Fruit fly (Drosophila melanogaster) whole organism, embryonic: ENCODE data around the gene CG42571.

Experiments used
- Atf-2 ChIP-seq: fragments of 200-800 bp; sonication (Bioruptor generic); optimal IDR thresholded peaks from 2 replicates; lab custom pipeline; 2016; ENCODE audit warnings: missing biosample characterization, missing genetic modification characterization
- B-H2 ChIP-seq: fragments of 200-800 bp; sonication (Bioruptor generic); optimal IDR thresholded peaks from 2 replicates; lab custom pipeline; 2018; ENCODE audit warnings: missing biosample characterization, mild to moderate bottlenecking, missing genetic modification characterization
- Blimp-1 ChIP-seq: fragments of 200-800 bp; sonication (Bioruptor generic); optimal IDR thresholded peaks from 3 replicates; lab custom pipeline; 2018; ENCODE audit warnings: missing biosample characterization, missing genetic modification characterization, mild to moderate bottlenecking, moderate library complexity, missing genetic modification reagents
- CG10654 ChIP-seq: fragments of 200-800 bp; sonication (Bioruptor generic); optimal IDR thresholded peaks from 2 replicates; lab custom pipeline; 2016; ENCODE audit warnings: missing biosample characterization, missing genetic modification characterization
- CG12104 ChIP-seq: fragments of 200-800 bp; sonication (Bioruptor generic); optimal IDR thresholded peaks from 3 replicates; lab custom pipeline; 2016; ENCODE audit warnings: missing biosample characterization, missing genetic modification characterization
- CG12744 ChIP-seq: fragments of 200-800 bp; sonication (Bioruptor generic); optimal IDR thresholded peaks from 2 replicates; lab custom pipeline; 2016; ENCODE audit warnings: missing biosample characterization, missing genetic modification characterization
- CG13424 ChIP-seq: fragments of 200-800 bp; sonication (Bioruptor generic); optimal IDR thresholded peaks from 2 replicates; lab custom pipeline; 2019; ENCODE audit warnings: missing biosample characterization, mild to moderate bottlenecking, missing genetic modification characterization, moderate library complexity
- CG15601 ChIP-seq: fragments of 200-800 bp; sonication (Bioruptor generic); optimal IDR thresholded peaks from 3 replicates; lab custom pipeline; 2019; ENCODE audit warnings: missing biosample characterization, mild to moderate bottlenecking, missing genetic modification characterization, moderate library complexity
- CG15696 ChIP-seq: fragments of 200-800 bp; sonication (Bioruptor generic); optimal IDR thresholded peaks from 2 replicates; lab custom pipeline; 2019; ENCODE audit warnings: missing biosample characterization, mild to moderate bottlenecking, missing genetic modification characterization, moderate library complexity
- CG17359 ChIP-seq: fragments of 200-800 bp; sonication (Bioruptor generic); optimal IDR thresholded peaks from 3 replicates; lab custom pipeline; 2018; ENCODE audit warnings: missing biosample characterization, mild to moderate bottlenecking, missing genetic modification characterization, moderate library complexity
- CG17385 ChIP-seq: fragments of 200-800 bp; sonication (Bioruptor generic); optimal IDR thresholded peaks from 3 replicates; lab custom pipeline; 2018; ENCODE audit warnings: missing biosample characterization, mild to moderate bottlenecking, missing genetic modification characterization
- CG18619 ChIP-seq: fragments of 200-800 bp; sonication (Bioruptor generic); optimal IDR thresholded peaks from 3 replicates; lab custom pipeline; 2017; ENCODE audit warnings: missing biosample characterization, mild to moderate bottlenecking, missing genetic modification characterization
- CG4360 ChIP-seq: fragments of 200-800 bp; sonication (Bioruptor generic); IDR thresholded peaks from 2 replicates; pipeline ENCODE4 v1.3.6; 2022; ENCODE audit warnings: missing biosample characterization, missing genetic modification characterization
- CG7357 ChIP-seq: fragments of 200-800 bp; sonication (Bioruptor generic); IDR thresholded peaks from 3 replicates; pipeline ENCODE4 v1.3.6; 2022; ENCODE audit warnings: missing biosample characterization, missing genetic modification characterization
- CG7786 ChIP-seq: fragments of 200-800 bp; sonication (Bioruptor generic); optimal IDR thresholded peaks from 2 replicates; lab custom pipeline; 2016; ENCODE audit warnings: missing biosample characterization, missing genetic modification characterization
- CG7839 ChIP-seq: fragments of 200-800 bp; sonication (Bioruptor generic); optimal IDR thresholded peaks from 3 replicates; lab custom pipeline; 2018; ENCODE audit warnings: missing biosample characterization, mild to moderate bottlenecking, missing genetic modification characterization, moderate library complexity
- CG8924 ChIP-seq: fragments of 200-800 bp; optimal IDR thresholded peaks from 3 replicates; lab custom pipeline; 2019; ENCODE audit warnings: missing biosample characterization, mild to moderate bottlenecking, missing genetic modification characterization, moderate library complexity
- CG9609 ChIP-seq: fragments of 200-800 bp; sonication (Bioruptor generic); optimal IDR thresholded peaks from 3 replicates; lab custom pipeline; 2016; ENCODE audit warnings: missing biosample characterization, missing genetic modification characterization
- CoRest ChIP-seq: fragments of 200-800 bp; sonication (Bioruptor generic); optimal IDR thresholded peaks from 3 replicates; lab custom pipeline; 2018; ENCODE audit warnings: missing biosample characterization, mild to moderate bottlenecking, missing genetic modification characterization, moderate library complexity
- D19A ChIP-seq: fragments of 200-800 bp; optimal IDR thresholded peaks from 3 replicates; lab custom pipeline; 2019; ENCODE audit warnings: missing biosample characterization, mild to moderate bottlenecking, missing genetic modification characterization, moderate library complexity
- Dp ChIP-seq: fragments of 200-800 bp; sonication (Bioruptor generic); optimal IDR thresholded peaks from 2 replicates; lab custom pipeline; 2018; ENCODE audit warnings: missing biosample characterization, mild to moderate bottlenecking, missing genetic modification characterization, moderate library complexity
- Hr51 ChIP-seq, 2 experiments: fragments of 200-800 bp; sonication (Bioruptor generic); optimal IDR thresholded peaks; 2 replicates in 1 of 2; 3 replicates in 1 of 2; lab custom pipeline; 2016 to 2018; ENCODE audit warnings: missing biosample characterization in 2 of 2, missing genetic modification characterization in 2 of 2, mild to moderate bottlenecking in 1 of 2, moderate library complexity in 1 of 2
- Med ChIP-seq: fragments of 200-800 bp; sonication (Bioruptor generic); peaks from one replicate; lab custom pipeline; 2016; ENCODE audit warnings: missing biosample characterization, missing genetic modification characterization, mild to moderate bottlenecking, inconsistent platforms, moderate library complexity
- Oli ChIP-seq: fragments of 200-800 bp; sonication (Bioruptor generic); optimal IDR thresholded peaks from 2 replicates; lab custom pipeline; 2018; ENCODE audit warnings: missing biosample characterization, mild to moderate bottlenecking, missing genetic modification characterization, moderate library complexity
- Pdp1 ChIP-seq, 2 experiments: fragments of 200-800 bp; sonication (Bioruptor generic); optimal IDR thresholded peaks; 3 replicates each; lab custom pipeline; 2016; ENCODE audit warnings: missing biosample characterization in 2 of 2, missing genetic modification characterization in 2 of 2, mild to moderate bottlenecking in 1 of 2, moderate library complexity in 1 of 2
- Xbp1 ChIP-seq: fragments of 200-800 bp; sonication (Bioruptor generic); optimal IDR thresholded peaks from 3 replicates; lab custom pipeline; 2016; ENCODE audit warnings: missing biosample characterization, mild to moderate bottlenecking, missing genetic modification characterization
- al ChIP-seq: fragments of 200-800 bp; sonication (Bioruptor generic); IDR thresholded peaks from 2 replicates; pipeline ENCODE4 v1.3.6; 2022; ENCODE audit warnings: missing biosample characterization, missing genetic modification characterization
- az2 ChIP-seq: fragments of 200-800 bp; sonication (Bioruptor generic); optimal IDR thresholded peaks from 3 replicates; lab custom pipeline; 2016; ENCODE audit warnings: missing biosample characterization, missing genetic modification characterization
- bab2 ChIP-seq: fragments of 200-800 bp; sonication (Bioruptor generic); optimal IDR thresholded peaks from 2 replicates; lab custom pipeline; 2016; ENCODE audit warnings: missing biosample characterization, missing genetic modification characterization
- dati ChIP-seq: fragments of 200-800 bp; sonication (Bioruptor generic); IDR thresholded peaks from 2 replicates; pipeline ENCODE4 v1.3.6; 2022; ENCODE audit warnings: missing biosample characterization, missing genetic modification characterization
- dmrt11E ChIP-seq: fragments of 200-800 bp; sonication (Bioruptor generic); optimal IDR thresholded peaks from 3 replicates; lab custom pipeline; 2018; ENCODE audit warnings: missing biosample characterization, mild to moderate bottlenecking, missing genetic modification characterization, moderate library complexity
- dmrt99B ChIP-seq: fragments of 200-800 bp; sonication (Bioruptor generic); optimal IDR thresholded peaks from 2 replicates; lab custom pipeline; 2018; ENCODE audit warnings: missing biosample characterization, mild to moderate bottlenecking, missing genetic modification characterization, moderate library complexity
- fru ChIP-seq: fragments of >200 bp; optimal IDR thresholded peaks from 2 replicates; lab custom pipeline; 2017
- gcm ChIP-seq: fragments of 200-800 bp; sonication (Bioruptor generic); optimal IDR thresholded peaks from 2 replicates; lab custom pipeline; 2019; ENCODE audit warnings: missing biosample characterization, mild to moderate bottlenecking, missing genetic modification characterization, moderate library complexity
- gem ChIP-seq: fragments of 200-800 bp; sonication (Bioruptor generic); optimal IDR thresholded peaks from 2 replicates; lab custom pipeline; 2019; ENCODE audit warnings: missing biosample characterization, mild to moderate bottlenecking, missing genetic modification characterization, moderate library complexity
- grau ChIP-seq: fragments of 200-800 bp; optimal IDR thresholded peaks from 3 replicates; lab custom pipeline; 2019; ENCODE audit warnings: missing biosample characterization, mild to moderate bottlenecking, missing genetic modification characterization, moderate library complexity
- knrl ChIP-seq: fragments of 200-800 bp; sonication (Bioruptor generic); IDR thresholded peaks from 3 replicates; pipeline ENCODE4 v1.3.6; 2022; ENCODE audit warnings: missing biosample characterization, missing genetic modification characterization; ENCODE audit not compliant: partially characterized antibody
- otp ChIP-seq: fragments of 200-800 bp; sonication (Bioruptor generic); IDR thresholded peaks from 3 replicates; pipeline ENCODE4, ENCODE4 v1.3.6; 2022; ENCODE audit warnings: missing biosample characterization, missing genetic modification characterization
- pfk ChIP-seq: fragments of 200-800 bp; sonication (Bioruptor generic); optimal IDR thresholded peaks from 2 replicates; lab custom pipeline; 2018; ENCODE audit warnings: missing biosample characterization, mild to moderate bottlenecking, missing genetic modification characterization, moderate library complexity
- pzg ChIP-seq: fragments of 200-800 bp; sonication (Bioruptor generic); optimal IDR thresholded peaks from 3 replicates; lab custom pipeline; 2018; ENCODE audit warnings: missing biosample characterization, mild to moderate bottlenecking, missing genetic modification characterization, moderate library complexity
- row ChIP-seq: fragments of 200-800 bp; sonication (Bioruptor generic); IDR thresholded peaks from 3 replicates; pipeline ENCODE4 v1.3.6; 2022; ENCODE audit warnings: missing biosample characterization, missing genetic modification characterization
- shn ChIP-seq: fragments of 200-800 bp; sonication (Bioruptor generic); optimal IDR thresholded peaks from 3 replicates; lab custom pipeline; 2016; ENCODE audit warnings: missing biosample characterization, missing genetic modification characterization
- sima ChIP-seq: fragments of 200-800 bp; sonication (Bioruptor generic); optimal IDR thresholded peaks from 2 replicates; lab custom pipeline; 2016; ENCODE audit warnings: missing biosample characterization, missing genetic modification characterization
- ssp ChIP-seq: fragments of 200-800 bp; sonication (Bioruptor generic); IDR thresholded peaks from 2 replicates; pipeline ENCODE4 v1.3.6; 2022; ENCODE audit warnings: missing biosample characterization, missing genetic modification characterization
- tna ChIP-seq: fragments of 200-800 bp; sonication (Bioruptor generic); IDR thresholded peaks from 2 replicates; pipeline ENCODE4 v1.3.6; 2022; ENCODE audit warnings: missing biosample characterization, missing genetic modification characterization; ENCODE audit not compliant: partially characterized antibody
- trem ChIP-seq: fragments of 200-800 bp; optimal IDR thresholded peaks from 3 replicates; lab custom pipeline; 2019; ENCODE audit warnings: missing biosample characterization, mild to moderate bottlenecking, missing genetic modification characterization, moderate library complexity
- ttk ChIP-seq: fragments of 200-800 bp; sonication (Bioruptor generic); IDR thresholded peaks from 2 replicates; pipeline ENCODE4 v2.1.2; 2022; ENCODE audit warnings: missing biosample characterization, missing genetic modification characterization
- twi ChIP-seq: fragments of 200-800 bp; optimal IDR thresholded peaks from 2 replicates; lab custom pipeline; 2019; ENCODE audit warnings: missing biosample characterization, mild to moderate bottlenecking, missing genetic modification characterization, moderate library complexity
- yki ChIP-seq: fragments of >200 bp; optimal IDR thresholded peaks from 3 replicates; lab custom pipeline; 2018
- zf30C ChIP-seq: fragments of 200-800 bp; sonication (Bioruptor generic); optimal IDR thresholded peaks from 3 replicates; lab custom pipeline; 2018; ENCODE audit warnings: missing biosample characterization, mild to moderate bottlenecking, missing genetic modification characterization

The CG42571 gene

dm6 chr3L:15672800-15673199 lies 43.5 kb upstream of the CG42571 start (continued):
- TF ChIP-seq tna (GFP tag; lab: Robert Waterston, UW) (no peak), pzg (GFP tag; lab: Kevin White, UChicago) (no peak), CG9609 (GFP tag; lab: Kevin White, UChicago) (no peak), CG7839 (tag; lab: Kevin White, UChicago) (peak; percentile 29), twi (tag; lab: Kevin White, UChicago) (peak; percentile 26), dmrt99B (tag; lab: Kevin White, UChicago) (peak; percentile 23), gem (tag; lab: Kevin White, UChicago) (peak; percentile 67), dmrt11E (tag; lab: Kevin White, UChicago) (peak; percentile 88), gcm (GFP tag; lab: Kevin White, UChicago) (peak; percentile 38), Dp (no peak), CG12104 (GFP tag; lab: Kevin White, UChicago) (peak; percentile 5), CG13424 (tag; lab: Kevin White, UChicago) (peak; percentile 29), CG15696 (tag; lab: Kevin White, UChicago) (peak; percentile 44), ttk (GFP tag; lab: Robert Waterston, UW) (no peak), zf30C (GFP tag; lab: Kevin White, UChicago) (peak; percentile 19), D19A (tag; lab: Kevin White, UChicago) (peak; percentile 60), az2 (peak; percentile 43), trem (tag; lab: Kevin White, UChicago) (peak; percentile 37), CoRest (tag; lab: Kevin White, UChicago) (peak; percentile 30), CG15601 (tag; lab: Kevin White, UChicago) (peak; percentile 35), CG17359 (tag; lab: Kevin White, UChicago) (peak; percentile 11), Oli (peak; percentile 27), otp (GFP tag; lab: Robert Waterston, UW) (0 out of 3 replicates have a peak, but pooled peaks have one; percentile 15), grau (tag; lab: Kevin White, UChicago) (peak; percentile 51), Blimp-1 (GFP tag; lab: Kevin White, UChicago) (peak; percentile 36), row (peak; percentile 22; the same call in 1 of the 3 replicates), Pdp1 (GFP tag; optimal IDR thresholded peaks at IDR 0.05; lab: Kevin White, UChicago) (peak in 1 of 2 experiments; percentile 19), dati (GFP tag; lab: Robert Waterston, UW) (0 out of 2 replicates have a peak, but pooled peaks have one; percentile 19), bab2 (GFP tag; lab: Kevin White, UChicago) (no peak), Xbp1 (GFP tag; lab: Kevin White, UChicago) (peak; percentile 21)

dm6 chr3L:15675111-15675510 lies 41.1 kb upstream of the CG42571 start:
- peak; percentile 54 for TF ChIP-seq Atf-2
- no peak for TF ChIP-seq pfk (GFP tag; lab: Kevin White, UChicago)
- TF ChIP-seq CG4360 (GFP tag; lab: Robert Waterston, UW), result 0 out of 2 replicates have a peak, but pooled peaks have one; percentile 39
- peak; percentile 62 for TF ChIP-seq CG10654 (GFP tag; lab: Kevin White, UChicago)
- no peak for TF ChIP-seq al (GFP tag; lab: Robert Waterston, UW)
- peak; percentile 44 for TF ChIP-seq CG7786 (GFP tag; lab: Kevin White, UChicago)
- peak; percentile 36 for TF ChIP-seq ssp (GFP tag; lab: Robert Waterston, UW)
- no peak for TF ChIP-seq B-H2 (GFP tag; lab: Kevin White, UChicago)
- TF ChIP-seq knrl (GFP tag; lab: Robert Waterston, UW), result no peak
- peak; percentile 25 for TF ChIP-seq CG17385 (GFP tag; lab: Kevin White, UChicago)
- TF ChIP-seq CG17359 (tag; lab: Kevin White, UChicago), result peak; percentile 52
- peak; percentile 26 for TF ChIP-seq shn (GFP tag; lab: Kevin White, UChicago)
- TF ChIP-seq fru (lab: Kevin White, UChicago), result no peak
- TF ChIP-seq sima (GFP tag; lab: Kevin White, UChicago), result no peak
- peak; percentile 61 for TF ChIP-seq CG13424 (tag; lab: Kevin White, UChicago)
- peak; percentile 3 for TF ChIP-seq CG12744 (GFP tag; lab: Kevin White, UChicago)
- peak; percentile 36; the same call in 1 of the 3 replicates for TF ChIP-seq CG7357 (GFP tag; lab: Robert Waterston, UW)
- TF ChIP-seq CG18619 (GFP tag; lab: Kevin White, UChicago), result peak; percentile 12
- TF ChIP-seq yki (lab: Kevin White, UChicago), result no peak
- TF ChIP-seq Hr51 (GFP tag; optimal IDR thresholded peaks at IDR 0.05; lab: Kevin White, UChicago), result peak in 1 of 2 experiments; percentile 6
- TF ChIP-seq CG8924 (tag; lab: Kevin White, UChicago), result peak; percentile 67
- peak; percentile 85 for TF ChIP-seq Med
